Fruit fly (Drosophila melanogaster): ENCODE results near the gene CG12535.
A peak's percentile ranks its signal among the peaks of the same experiment; 100 is the strongest.

The CG12535 gene

dm6 chrX:3405440-3405839, 43.3 kb downstream of the CG12535 start (continued):
- TF ChIP-seq CG16813 (GFP tag; IDR thresholded peaks at IDR 0.05; ENCODE audit: partially characterized antibody): no peak
- 0 out of 2 replicates have a peak, but pooled peaks have one; percentile 8 for TF ChIP-seq lmd (GFP tag; IDR thresholded peaks at IDR 0.05)
- TF ChIP-seq dm (GFP tag; optimal IDR thresholded peaks at IDR 0.05): no peak
- no peak for TF ChIP-seq row (GFP tag; IDR thresholded peaks at IDR 0.05)
- no peak for TF ChIP-seq vfl (GFP tag; optimal IDR thresholded peaks at IDR 0.05)
- no peak for TF ChIP-seq amos (GFP tag; IDR thresholded peaks at IDR 0.05; ENCODE audit: partially characterized antibody)
- TF ChIP-seq CG11456 (GFP tag; IDR thresholded peaks at IDR 0.05): no peak
- TF ChIP-seq sd (tag; optimal IDR thresholded peaks at IDR 0.05): peak; percentile 24
- TF ChIP-seq CG13287 (GFP tag; IDR thresholded peaks at IDR 0.05; ENCODE audit: partially characterized antibody): no peak
- TF ChIP-seq sima (GFP tag; optimal IDR thresholded peaks at IDR 0.05): no peak
- TF ChIP-seq CG6765 (GFP tag; optimal IDR thresholded peaks at IDR 0.05): peak; percentile 15
- no peak for TF ChIP-seq gsb (GFP tag; IDR thresholded peaks at IDR 0.05)
- TF ChIP-seq CG3065 (GFP tag; optimal IDR thresholded peaks at IDR 0.05): no peak
- peak; percentile 5 for TF ChIP-seq CG11504 (tag; optimal IDR thresholded peaks at IDR 0.05)
- no peak for TF ChIP-seq CG11085 (GFP tag; IDR thresholded peaks at IDR 0.05)
- no peak for TF ChIP-seq gcm2 (GFP tag; optimal IDR thresholded peaks at IDR 0.05)
- no peak for TF ChIP-seq CG3726 (GFP tag; IDR thresholded peaks at IDR 0.05)
- no peak for TF ChIP-seq dati (GFP tag; IDR thresholded peaks at IDR 0.05)
- TF ChIP-seq CG10543 (GFP tag; optimal IDR thresholded peaks at IDR 0.05): peak; percentile 71
- TF ChIP-seq Dfd (GFP tag; optimal IDR thresholded peaks at IDR 0.05): no peak
- TF ChIP-seq toy (GFP tag; IDR thresholded peaks at IDR 0.05): no peak
- TF ChIP-seq Max (GFP tag; optimal IDR thresholded peaks at IDR 0.05): no peak
- TF ChIP-seq Awh (GFP tag; IDR thresholded peaks at IDR 0.05): no peak
- no peak for TF ChIP-seq Blimp-1 (GFP tag; optimal IDR thresholded peaks at IDR 0.05)
- TF ChIP-seq CG1529 (GFP tag; optimal IDR thresholded peaks at IDR 0.05): no peak
- TF ChIP-seq hbn (GFP tag; IDR thresholded peaks at IDR 0.05; ENCODE audit: partially characterized antibody): no peak
- TF ChIP-seq Neu2 (GFP tag; optimal IDR thresholded peaks at IDR 0.05; ENCODE audit: borderline replicate concordance): no peak
- TF ChIP-seq Atf-2 (GFP tag; optimal IDR thresholded peaks at IDR 0.05): no peak
- TF ChIP-seq unpg (GFP tag; optimal IDR thresholded peaks at IDR 0.05): no peak
- TF ChIP-seq CG8290 (GFP tag; optimal IDR thresholded peaks at IDR 0.05): no peak
- TF ChIP-seq CG8290 (tag; optimal IDR thresholded peaks at IDR 0.05): peak in 1 of 2 experiments; percentile 51
- peak; percentile 53; the same call in 1 of the 3 replicates for TF ChIP-seq CG6175 (GFP tag; IDR thresholded peaks at IDR 0.05)
- TF ChIP-seq CG7745 (tag; optimal IDR thresholded peaks at IDR 0.05): no peak
- TF ChIP-seq CG6791 (GFP tag; IDR thresholded peaks at IDR 0.05; ENCODE audit: partially characterized antibody): no peak
- TF ChIP-seq cato (GFP tag; optimal IDR thresholded peaks at IDR 0.05; ENCODE audit: borderline replicate concordance): no peak
- TF ChIP-seq hkb (optimal IDR thresholded peaks at IDR 0.05): no peak
- TF ChIP-seq hkb (GFP tag; IDR thresholded peaks at IDR 0.05): no peak
- no peak for TF ChIP-seq CG14860 (GFP tag; IDR thresholded peaks at IDR 0.05; ENCODE audit: partially characterized antibody)
- TF ChIP-seq sob (GFP tag; IDR thresholded peaks at IDR 0.05): 0 out of 2 replicates have a peak, but pooled peaks have one; percentile 18
- TF ChIP-seq wdn (GFP tag; IDR thresholded peaks at IDR 0.05): 0 out of 2 replicates have a peak, but pooled peaks have one; percentile 16
- TF ChIP-seq CG4424 (GFP tag; optimal IDR thresholded peaks at IDR 0.05): no peak
- TF ChIP-seq maf-S (GFP tag; optimal IDR thresholded peaks at IDR 0.05): no peak
- no peak for TF ChIP-seq CG12071 (GFP tag; optimal IDR thresholded peaks at IDR 0.05)
- TF ChIP-seq BtbVII (GFP tag; optimal IDR thresholded peaks at IDR 0.05): no peak
- no peak for TF ChIP-seq Lim3 (GFP tag; IDR thresholded peaks at IDR 0.05)
- no peak for TF ChIP-seq CG15696 (tag; optimal IDR thresholded peaks at IDR 0.05)
- TF ChIP-seq Adf1 (GFP tag; IDR thresholded peaks at IDR 0.05): no peak
- TF ChIP-seq ab (GFP tag; optimal IDR thresholded peaks at IDR 0.05): no peak
- TF ChIP-seq Xbp1 (GFP tag; optimal IDR thresholded peaks at IDR 0.05): no peak
- TF ChIP-seq CG2202 (tag; optimal IDR thresholded peaks at IDR 0.05): no peak
- TF ChIP-seq CG1832 (GFP tag; optimal IDR thresholded peaks at IDR 0.05): no peak
- no peak for TF ChIP-seq salm (tag; optimal IDR thresholded peaks at IDR 0.05)
